Fruit fly (Drosophila melanogaster) whole organism, embryonic: Measurements from ENCODE around the gene CG9986.
A peak's percentile ranks its signal among the peaks of the same experiment; 100 is the strongest.

Experiments
- CG10147 ChIP-seq: fragments of 200-800 bp; sonication (Bioruptor generic); optimal IDR thresholded peaks from 2 replicates; lab custom pipeline; 2019; ENCODE audit warnings: missing biosample characterization, mild to moderate bottlenecking, missing genetic modification characterization, moderate library complexity
- CG11398 ChIP-seq: fragments of 200-800 bp; sonication (Bioruptor generic); optimal IDR thresholded peaks from 2 replicates; lab custom pipeline; 2016; ENCODE audit warnings: missing biosample characterization, missing genetic modification characterization
- CG11696 ChIP-seq: fragments of 200-800 bp; sonication (Bioruptor generic); IDR thresholded peaks from 2 replicates; pipeline ENCODE4 v1.3.6; 2022; ENCODE audit warnings: missing biosample characterization, missing genetic modification characterization
- CG15479 ChIP-seq: fragments of 200-800 bp; sonication (Bioruptor generic); optimal IDR thresholded peaks from 3 replicates; lab custom pipeline; 2019; ENCODE audit warnings: missing biosample characterization, mild to moderate bottlenecking, missing genetic modification characterization, moderate library complexity
- CG17612 ChIP-seq: fragments of 200-800 bp; sonication (Bioruptor generic); IDR thresholded peaks from 2 replicates; pipeline ENCODE4 v1.3.6; 2022; ENCODE audit warnings: missing biosample characterization, missing genetic modification characterization
- CG17912 ChIP-seq: fragments of 200-800 bp; sonication (Bioruptor generic); optimal IDR thresholded peaks from 2 replicates; lab custom pipeline; 2018; ENCODE audit warnings: missing biosample characterization, mild to moderate bottlenecking, missing genetic modification characterization
- CG32532 ChIP-seq: fragments of 200-800 bp; sonication (Bioruptor generic); IDR thresholded peaks from 2 replicates; pipeline ENCODE4 v1.3.6; 2022; ENCODE audit warnings: missing biosample characterization, missing genetic modification characterization
- CG3281 ChIP-seq: fragments of 200-800 bp; sonication (Bioruptor generic); optimal IDR thresholded peaks from 3 replicates; lab custom pipeline; 2017; ENCODE audit warnings: missing biosample characterization, mild to moderate bottlenecking, missing genetic modification characterization
- CG3407 ChIP-seq: fragments of 200-800 bp; sonication (Bioruptor generic); optimal IDR thresholded peaks from 2 replicates; lab custom pipeline; 2018; ENCODE audit warnings: missing biosample characterization, mild to moderate bottlenecking, missing genetic modification characterization
- CG3847 ChIP-seq: fragments of 200-800 bp; sonication (Bioruptor generic); IDR thresholded peaks from 2 replicates; pipeline ENCODE4 v1.3.6; 2022; ENCODE audit warnings: missing biosample characterization, missing genetic modification characterization
- CG4617 ChIP-seq: fragments of 200-800 bp; sonication (Bioruptor generic); optimal IDR thresholded peaks from 3 replicates; lab custom pipeline; 2016; ENCODE audit warnings: missing biosample characterization, missing genetic modification characterization, borderline replicate concordance
- CG5180 ChIP-seq: fragments of 200-800 bp; sonication (Bioruptor generic); optimal IDR thresholded peaks from 3 replicates; lab custom pipeline; 2017; ENCODE audit warnings: missing biosample characterization, missing genetic modification characterization, mild to moderate bottlenecking, moderate library complexity, missing genetic modification reagents
- CG6683 ChIP-seq: fragments of 200-800 bp; sonication (Bioruptor generic); optimal IDR thresholded peaks from 2 replicates; lab custom pipeline; 2017; ENCODE audit warnings: missing biosample characterization, mild to moderate bottlenecking, missing genetic modification characterization, missing genetic modification reagents
- CG7745 ChIP-seq: fragments of 200-800 bp; sonication (Bioruptor generic); optimal IDR thresholded peaks from 2 replicates; lab custom pipeline; 2018; ENCODE audit warnings: missing biosample characterization, mild to moderate bottlenecking, missing genetic modification characterization, moderate library complexity
- Dll ChIP-seq: fragments of 200-800 bp; sonication (Bioruptor generic); IDR thresholded peaks from 4 replicates; pipeline ENCODE4 v1.3.6; 2022; ENCODE audit warnings: missing biosample characterization, missing genetic modification characterization; ENCODE audit not compliant: partially characterized antibody
- Drgx ChIP-seq: fragments of 200-800 bp; sonication (Bioruptor generic); IDR thresholded peaks from 2 replicates; pipeline ENCODE4 v1.3.6; 2022; ENCODE audit warnings: missing biosample characterization, missing genetic modification characterization
- GATAe ChIP-seq: fragments of 200-800 bp; sonication (Bioruptor generic); conservative IDR thresholded peaks from 2 replicates; pipeline ENCODE4 v1.3.6; 2022; ENCODE audit warnings: missing biosample characterization, missing genetic modification characterization
- Hr78 ChIP-seq, 2 experiments: fragments of 200-800 bp in 1 of 2; fragments of >200 bp in 1 of 2; sonication (Bioruptor generic) in 1 of 2; optimal IDR thresholded peaks; 2 replicates each; lab custom pipeline; 2017 to 2019; ENCODE audit warnings: missing biosample characterization in 2 of 2, missing genetic modification characterization in 2 of 2, mild to moderate bottlenecking in 1 of 2, moderate library complexity in 1 of 2
- Jarid2 ChIP-seq: fragments of 200-800 bp; sonication (Bioruptor generic); optimal IDR thresholded peaks from 3 replicates; lab custom pipeline; 2017; ENCODE audit warnings: mild to moderate bottlenecking, missing biosample characterization, missing genetic modification reagents, missing genetic modification characterization
- Kr ChIP-seq: fragments of 200-800 bp; sonication (Bioruptor generic); optimal IDR thresholded peaks from 2 replicates; lab custom pipeline; 2017; ENCODE audit warnings: missing biosample characterization, mild to moderate bottlenecking, missing genetic modification characterization
- Med ChIP-seq: fragments of 200-800 bp; sonication (Bioruptor generic); peaks from one replicate; lab custom pipeline; 2016; ENCODE audit warnings: missing biosample characterization, missing genetic modification characterization, mild to moderate bottlenecking, inconsistent platforms, moderate library complexity
- Nf-YB ChIP-seq: fragments of 200-800 bp; sonication (Bioruptor generic); optimal IDR thresholded peaks from 3 replicates; lab custom pipeline; 2019; ENCODE audit warnings: missing biosample characterization, mild to moderate bottlenecking, missing genetic modification characterization, moderate library complexity
- Nf-YC ChIP-seq: fragments of 200-800 bp; optimal IDR thresholded peaks from 3 replicates; lab custom pipeline; 2019; ENCODE audit warnings: missing biosample characterization, mild to moderate bottlenecking, missing genetic modification characterization, moderate library complexity
- Xbp1 ChIP-seq: fragments of 200-800 bp; sonication (Bioruptor generic); optimal IDR thresholded peaks from 3 replicates; lab custom pipeline; 2016; ENCODE audit warnings: missing biosample characterization, mild to moderate bottlenecking, missing genetic modification characterization
- ap ChIP-seq: fragments of 200-800 bp; sonication (Bioruptor generic); IDR thresholded peaks from 2 replicates; pipeline ENCODE4 v1.3.6; 2022; ENCODE audit warnings: missing biosample characterization, missing genetic modification characterization
- en ChIP-seq: fragments of 200-800 bp; sonication (Bioruptor generic); optimal IDR thresholded peaks from 2 replicates; lab custom pipeline; 2016; ENCODE audit warnings: missing biosample characterization, missing genetic modification characterization
- ewg ChIP-seq: fragments of 200-800 bp; sonication (Bioruptor generic); optimal IDR thresholded peaks from 3 replicates; lab custom pipeline; 2017; ENCODE audit warnings: mild to moderate bottlenecking, missing biosample characterization, missing genetic modification reagents, missing genetic modification characterization
- grau ChIP-seq: fragments of 200-800 bp; optimal IDR thresholded peaks from 3 replicates; lab custom pipeline; 2019; ENCODE audit warnings: missing biosample characterization, mild to moderate bottlenecking, missing genetic modification characterization, moderate library complexity
- grn ChIP-seq: fragments of 200-800 bp; sonication (Bioruptor generic); optimal IDR thresholded peaks from 3 replicates; lab custom pipeline; 2017; ENCODE audit warnings: missing biosample characterization, missing genetic modification characterization
- lab ChIP-seq: fragments of 200-800 bp; sonication (Bioruptor generic); optimal IDR thresholded peaks from 3 replicates; lab custom pipeline; 2017; ENCODE audit warnings: missing biosample characterization, missing genetic modification characterization, mild to moderate bottlenecking, moderate library complexity, missing genetic modification reagents
- onecut ChIP-seq: fragments of 200-800 bp; sonication (Bioruptor generic); IDR thresholded peaks from 2 replicates; pipeline ENCODE4 v1.3.6; 2022; ENCODE audit warnings: missing biosample characterization, missing genetic modification characterization
- sd ChIP-seq: fragments of 200-800 bp; sonication (Bioruptor generic); optimal IDR thresholded peaks from 3 replicates; lab custom pipeline; 2018; ENCODE audit warnings: missing biosample characterization, mild to moderate bottlenecking, missing genetic modification characterization, moderate library complexity
- sens ChIP-seq: fragments of 200-800 bp; sonication (Bioruptor generic); peaks from one replicate; lab custom pipeline; 2016; ENCODE audit warnings: missing biosample characterization, missing genetic modification characterization
- seq ChIP-seq: fragments of 200-800 bp; sonication (Bioruptor generic); IDR thresholded peaks from 2 replicates; pipeline ENCODE4 v1.3.6; 2022; ENCODE audit warnings: missing biosample characterization, missing genetic modification characterization
- slbo ChIP-seq: fragments of 200-800 bp; sonication (Bioruptor generic); IDR thresholded peaks from 2 replicates; pipeline ENCODE4 v1.3.6; 2022; ENCODE audit warnings: missing biosample characterization, missing genetic modification characterization
- ttk ChIP-seq: fragments of 200-800 bp; sonication (Bioruptor generic); IDR thresholded peaks from 2 replicates; pipeline ENCODE4 v2.1.2; 2022; ENCODE audit warnings: missing biosample characterization, missing genetic modification characterization
- yki ChIP-seq: fragments of >200 bp; optimal IDR thresholded peaks from 3 replicates; lab custom pipeline; 2018
- zen2 ChIP-seq: fragments of 200-800 bp; sonication (Bioruptor generic); IDR thresholded peaks from 3 replicates; pipeline ENCODE4 v1.3.6; 2022; ENCODE audit warnings: missing biosample characterization, missing genetic modification characterization; ENCODE audit not compliant: partially characterized antibody

CG9986 gene

dm6 chr3R:28579501-28579900, 26.4 kb upstream of the CG9986 start:
- TF ChIP-seq Nf-YC (tag; lab: Kevin White, UChicago) (peak; percentile 80), CG6683 (GFP tag; lab: Kevin White, UChicago) (no peak), onecut (GFP tag; lab: Robert Waterston, UW) (peak; percentile 37), lab (no peak), Xbp1 (GFP tag; lab: Kevin White, UChicago) (no peak), CG11696 (no peak), ewg (peak; percentile 59), Nf-YB (peak; percentile 62), CG17912 (GFP tag; lab: Kevin White, UChicago) (no peak), seq (GFP tag; lab: Robert Waterston, UW) (peak; percentile 21; the same call in 1 of the 2 replicates)

dm6 chr3R:28580013-28580412, 25.9 kb upstream of the CG9986 start:
- peak; percentile 62 for TF ChIP-seq CG7745 (tag; lab: Kevin White, UChicago)
- no peak for TF ChIP-seq zen2 (GFP tag; lab: Robert Waterston, UW)
- no peak for TF ChIP-seq ap
- no peak for TF ChIP-seq CG3847 (GFP tag; lab: Robert Waterston, UW)

dm6 chr3R:28580540-28581095, 25.3 kb upstream of the CG9986 start:
- no peak for TF ChIP-seq grau (tag; lab: Kevin White, UChicago)
- peak; percentile 64 for TF ChIP-seq CG15479
- TF ChIP-seq Hr78 (GFP tag; optimal IDR thresholded peaks at IDR 0.05; lab: Kevin White, UChicago) = peak in 1 of 2 experiments; percentile 9
- TF ChIP-seq sens (GFP tag; lab: Kevin White, UChicago) = peak; percentile 25
- TF ChIP-seq CG4617 (GFP tag; lab: Kevin White, UChicago) = no peak
- no peak for TF ChIP-seq yki (lab: Kevin White, UChicago)
- TF ChIP-seq CG5180 (GFP tag; lab: Kevin White, UChicago) = no peak
- TF ChIP-seq CG3281 (GFP tag; lab: Kevin White, UChicago) = no peak
- TF ChIP-seq Jarid2 (GFP tag; lab: Kevin White, UChicago) = no peak
- TF ChIP-seq Med (GFP tag; lab: Kevin White, UChicago) = peak; percentile 60
- TF ChIP-seq Drgx (GFP tag; lab: Robert Waterston, UW) = no peak
- TF ChIP-seq CG17612 (GFP tag; lab: Robert Waterston, UW) = no peak
- no peak for TF ChIP-seq CG11398
- TF ChIP-seq GATAe (GFP tag; lab: Robert Waterston, UW) = no peak; the same call in 1 of the 2 replicates
- no peak for TF ChIP-seq CG10147 (GFP tag; lab: Kevin White, UChicago)
- peak; percentile 82 for TF ChIP-seq grn (GFP tag; lab: Kevin White, UChicago)
- no peak for TF ChIP-seq CG3407 (GFP tag; lab: Kevin White, UChicago)
- TF ChIP-seq ttk = no peak
- TF ChIP-seq en (GFP tag; lab: Kevin White, UChicago) = no peak
- no peak for TF ChIP-seq CG32532
- TF ChIP-seq Kr (GFP tag; lab: Kevin White, UChicago) = peak; percentile 39
- no peak for TF ChIP-seq sd
- TF ChIP-seq Dll (GFP tag; lab: Robert Waterston, UW) = no peak
- no peak for TF ChIP-seq slbo
